Worm (Caenorhabditis elegans) whole organism, L3 larva: Measurements from ENCODE around the gene cpg-19.

Source experiments
- R02D3.7 ChIP-seq: fragments of 150-350 bp; optimal IDR thresholded peaks from 2 replicates; lab custom pipeline; 2014; ENCODE audit warnings: missing biosample characterization, missing genetic modification characterization
- ZK546.5 ChIP-seq: sonication (generic microtip); optimal IDR thresholded peaks from 2 replicates; lab custom pipeline; 2017; ENCODE audit warnings: missing biosample characterization, missing genetic modification characterization
- aly-2 ChIP-seq: fragments of 150-350 bp; optimal IDR thresholded peaks from 2 replicates; lab custom pipeline; 2014; ENCODE audit warnings: missing biosample characterization, missing genetic modification characterization
- ama-1 ChIP-seq: fragments of 150-350 bp; optimal IDR thresholded peaks from 2 replicates; lab custom pipeline; 2018
- ceh-16 ChIP-seq: sonication (generic microtip); optimal IDR thresholded peaks from 2 replicates; lab custom pipeline; 2017; ENCODE audit warnings: missing biosample characterization, missing genetic modification characterization
- ceh-82 ChIP-seq: fragments of 150-350 bp; optimal IDR thresholded peaks from 2 replicates; lab custom pipeline; 2014; ENCODE audit warnings: missing biosample characterization, missing genetic modification characterization
- egl-27 ChIP-seq: sonication (generic microtip); optimal IDR thresholded peaks from 4 replicates; lab custom pipeline; 2017; ENCODE audit warnings: missing biosample characterization, missing genetic modification reagents, missing genetic modification characterization
- elt-1 ChIP-seq: fragments of 150-350 bp; optimal IDR thresholded peaks from 2 replicates; lab custom pipeline; 2014; ENCODE audit warnings: missing biosample characterization, missing genetic modification characterization
- elt-3 ChIP-seq, 3 experiments: fragments of 150-350 bp in 1 of 3; sonication (generic microtip) in 2 of 3; optimal IDR thresholded peaks; 2 replicates in 2 of 3; 4 replicates in 1 of 3; lab custom pipeline; 2014 to 2017; ENCODE audit warnings: missing biosample characterization in 3 of 3, missing genetic modification characterization in 3 of 3
- eor-1 ChIP-seq, 2 experiments: fragments of 150-350 bp; optimal IDR thresholded peaks; 2 replicates each; lab custom pipeline; 2014 to 2018; ENCODE audit warnings: missing biosample characterization in 2 of 2, missing genetic modification characterization in 2 of 2
- fkh-10 ChIP-seq: sonication (generic microtip); optimal IDR thresholded peaks from 2 replicates; lab custom pipeline; 2017; ENCODE audit warnings: missing biosample characterization, missing genetic modification reagents, missing genetic modification characterization
- fos-1 ChIP-seq: fragments of 150-350 bp; optimal IDR thresholded peaks from 2 replicates; lab custom pipeline; 2014; ENCODE audit warnings: missing biosample characterization, missing genetic modification characterization
- hmg-11 ChIP-seq: sonication (generic microtip); optimal IDR thresholded peaks from 2 replicates; lab custom pipeline; 2016; ENCODE audit warnings: missing genetic modification characterization, missing compliant biosample characterization
- jun-1 ChIP-seq: fragments of 150-350 bp; optimal IDR thresholded peaks from 2 replicates; lab custom pipeline; 2014; ENCODE audit warnings: missing biosample characterization, missing genetic modification reagents, missing genetic modification characterization
- lin-15B ChIP-seq: fragments of 150-350 bp; optimal IDR thresholded peaks from 2 replicates; lab custom pipeline; 2014; ENCODE audit warnings: missing biosample characterization, missing genetic modification characterization
- lin-39 ChIP-seq: fragments of 150-350 bp; optimal IDR thresholded peaks from 2 replicates; lab custom pipeline; 2018; ENCODE audit warnings: missing biosample characterization, missing genetic modification reagents, missing genetic modification characterization
- lsy-12 ChIP-seq: sonication (generic microtip); optimal IDR thresholded peaks from 2 replicates; lab custom pipeline; 2016; ENCODE audit warnings: mild to moderate bottlenecking, missing genetic modification characterization, missing compliant biosample characterization
- mdl-1 ChIP-seq: fragments of 150-350 bp; optimal IDR thresholded peaks from 2 replicates; lab custom pipeline; 2014; ENCODE audit warnings: missing biosample characterization, missing genetic modification characterization
- nfya-1 ChIP-seq: sonication (generic microtip); optimal IDR thresholded peaks from 2 replicates; lab custom pipeline; 2017; ENCODE audit warnings: missing genetic modification characterization, mild to moderate bottlenecking, missing compliant biosample characterization, antibody characterized with exemption, moderate library complexity; ENCODE audit not compliant: insufficient read depth
- nhr-237 ChIP-seq: fragments of 150-350 bp; optimal IDR thresholded peaks from 2 replicates; lab custom pipeline; 2014; ENCODE audit warnings: missing biosample characterization, missing genetic modification characterization
- nhr-28 ChIP-seq: fragments of 150-350 bp; optimal IDR thresholded peaks from 2 replicates; lab custom pipeline; 2014; ENCODE audit warnings: missing biosample characterization, missing genetic modification characterization
- nhr-43 ChIP-seq: sonication (generic microtip); optimal IDR thresholded peaks from 2 replicates; lab custom pipeline; 2016; ENCODE audit warnings: mild to moderate bottlenecking, missing genetic modification characterization, missing compliant biosample characterization; ENCODE audit not compliant: poor library complexity, severe bottlenecking
- nhr-76 ChIP-seq: fragments of 150-350 bp; sonication (generic microtip); optimal IDR thresholded peaks from 5 replicates; lab custom pipeline; 2014; ENCODE audit warnings: missing biosample characterization, missing genetic modification characterization
- nhr-77 ChIP-seq: fragments of 150-350 bp; optimal IDR thresholded peaks from 2 replicates; lab custom pipeline; 2014; ENCODE audit warnings: missing biosample characterization, missing genetic modification characterization
- pha-4 ChIP-seq: fragments of 150-350 bp; optimal IDR thresholded peaks from 2 replicates; lab custom pipeline; 2014; ENCODE audit warnings: missing biosample characterization, missing genetic modification reagents, missing genetic modification characterization
- pqm-1 ChIP-seq: fragments of 150-350 bp; optimal IDR thresholded peaks from 2 replicates; lab custom pipeline; 2017; ENCODE audit warnings: missing biosample characterization, missing genetic modification characterization, inconsistent platforms
- sea-2 ChIP-seq: fragments of 150-350 bp; sonication (generic microtip); optimal IDR thresholded peaks from 4 replicates; lab custom pipeline; 2014; ENCODE audit warnings: missing biosample characterization, missing genetic modification reagents, missing genetic modification characterization
- skn-1 ChIP-seq: fragments of 150-350 bp; optimal IDR thresholded peaks from 2 replicates; lab custom pipeline; 2014; ENCODE audit warnings: missing biosample characterization, missing genetic modification characterization
- snpc-4 ChIP-seq: fragments of 150-350 bp; optimal IDR thresholded peaks from 2 replicates; lab custom pipeline; 2014; ENCODE audit warnings: missing biosample characterization, missing genetic modification characterization
- unc-39 ChIP-seq: sonication (generic microtip); optimal IDR thresholded peaks from 4 replicates; lab custom pipeline; 2017; ENCODE audit warnings: missing biosample characterization, missing genetic modification characterization
- unc-62 ChIP-seq: fragments of 150-350 bp; sonication (generic microtip); optimal IDR thresholded peaks from 4 replicates; lab custom pipeline; 2014; ENCODE audit warnings: missing biosample characterization, missing genetic modification reagents, missing genetic modification characterization
- ztf-11 ChIP-seq: fragments of 150-350 bp; optimal IDR thresholded peaks from 2 replicates; lab custom pipeline; 2014; ENCODE audit warnings: missing biosample characterization, missing genetic modification characterization
- ztf-4 ChIP-seq: fragments of 150-350 bp; optimal IDR thresholded peaks from 2 replicates; lab custom pipeline; 2014; ENCODE audit warnings: missing biosample characterization, missing genetic modification characterization

Gene cpg-19

ce11 chrX:16650600-16650999 lies 29.0 kb downstream of the cpg-19 start:
- TF ChIP-seq lin-15B: no peak
- no peak for TF ChIP-seq nhr-43 (tag; lab: Kevin White, UChicago)
- no peak for TF ChIP-seq pha-4 (tag; lab: Kevin White, UChicago)
- no peak for TF ChIP-seq sea-2
- no peak for TF ChIP-seq eor-1 (tag; optimal IDR thresholded peaks at IDR 0.05; lab: Kevin White, UChicago)
- TF ChIP-seq skn-1 (tag; lab: Kevin White, UChicago): no peak
- TF ChIP-seq snpc-4: no peak
- TF ChIP-seq lsy-12 (tag; lab: Kevin White, UChicago): no peak
- no peak for TF ChIP-seq fos-1 (tag; lab: Kevin White, UChicago)
- TF ChIP-seq ZK546.5 (tag; lab: Kevin White, UChicago): no peak
- no peak for TF ChIP-seq egl-27
- TF ChIP-seq hmg-11 (tag; lab: Kevin White, UChicago): no peak
- TF ChIP-seq mdl-1: no peak
- TF ChIP-seq lin-39 (tag; lab: Kevin White, UChicago): no peak
- no peak for TF ChIP-seq R02D3.7

ce11 chrX:16655283-16655682 lies 33.7 kb downstream of the cpg-19 start:
- TF ChIP-seq lin-39 (tag; lab: Kevin White, UChicago) (peak; percentile 29), fkh-10 (GFP tag; lab: Kevin White, UChicago) (no peak)
- TF ChIP-seq, all 47 proteins: peak for 1

ce11 chrX:16658309-16658708 lies 36.7 kb downstream of the cpg-19 start:
- TF ChIP-seq fos-1 (tag; lab: Kevin White, UChicago) (no peak), elt-3 (tag; optimal IDR thresholded peaks at IDR 0.05; lab: Kevin White, UChicago) (peak in 1 of 3 experiments; percentile 43)

ce11 chrX:16660268-16660667 lies 38.7 kb downstream of the cpg-19 start:
- TF ChIP-seq ama-1 (lab: Kevin White, UChicago): no peak
- TF ChIP-seq ztf-11 (tag; lab: Kevin White, UChicago): no peak
- TF ChIP-seq unc-62 (GFP tag; lab: Kevin White, UChicago): no peak
- no peak for TF ChIP-seq elt-1
- TF ChIP-seq unc-39 (tag; lab: Kevin White, UChicago): no peak
- no peak for TF ChIP-seq nfya-1
- TF ChIP-seq pqm-1: no peak
- no peak for TF ChIP-seq ceh-16 (tag; lab: Kevin White, UChicago)
- no peak for TF ChIP-seq ztf-4 (tag; lab: Kevin White, UChicago)
- TF ChIP-seq, all 47 proteins: peak for 0

ce11 chrX:16662723-16663122 lies 41.1 kb downstream of the cpg-19 start, which contains the start of gene F43B10.1:
TSS of gene F43B10.1 (minus strand) at chrX:16662823.
- TF ChIP-seq mdl-1 (no peak), aly-2 (tag; lab: Kevin White, UChicago) (no peak), nfya-1 (no peak), pha-4 (tag; lab: Kevin White, UChicago) (no peak), fkh-10 (GFP tag; lab: Kevin White, UChicago) (no peak), elt-3 (tag; optimal IDR thresholded peaks at IDR 0.05; lab: Kevin White, UChicago) (no peak), nhr-43 (tag; lab: Kevin White, UChicago) (no peak), ceh-82 (tag; lab: Kevin White, UChicago) (no peak), unc-39 (tag; lab: Kevin White, UChicago) (no peak), ama-1 (lab: Kevin White, UChicago) (no peak), jun-1 (no peak)

ce11 chrX:16667515-16667914 lies 45.9 kb downstream of the cpg-19 start:
- peak; percentile 16 for TF ChIP-seq pqm-1
- TF ChIP-seq nhr-237 (tag; lab: Kevin White, UChicago): no peak
- TF ChIP-seq nhr-76 (tag; lab: Kevin White, UChicago): no peak
- no peak for TF ChIP-seq nhr-77 (tag; lab: Kevin White, UChicago)
- TF ChIP-seq elt-3 (tag; optimal IDR thresholded peaks at IDR 0.05; lab: Kevin White, UChicago): no peak
- no peak for TF ChIP-seq nhr-28 (tag; lab: Kevin White, UChicago)
